Fruit fly (Drosophila melanogaster) whole organism, embryonic: ENCODE measurements around the gene Sec5.

ENCODE experiments used
- Atf6 ChIP-seq: fragments of 200-800 bp; sonication (Bioruptor generic); IDR thresholded peaks from 2 replicates; pipeline ENCODE4 v1.3.6; 2022; ENCODE audit warnings: missing biosample characterization, missing genetic modification characterization
- C15 ChIP-seq: fragments of 200-800 bp; sonication (Bioruptor generic); IDR thresholded peaks from 3 replicates; pipeline ENCODE4 v1.3.6; 2022; ENCODE audit warnings: missing biosample characterization, missing genetic modification characterization
- CG10321 ChIP-seq: fragments of 200-800 bp; sonication (Bioruptor generic); IDR thresholded peaks from 2 replicates; pipeline ENCODE4 v1.3.6; 2022; ENCODE audit warnings: missing biosample characterization, missing genetic modification characterization
- CG10366 ChIP-seq: fragments of 200-800 bp; sonication (Bioruptor generic); IDR thresholded peaks from 2 replicates; pipeline ENCODE4 v1.3.6; 2022; ENCODE audit warnings: missing biosample characterization, missing genetic modification characterization
- CG10979 ChIP-seq: fragments of 200-800 bp; sonication (Bioruptor generic); optimal IDR thresholded peaks from 2 replicates; lab custom pipeline; 2018; ENCODE audit warnings: missing biosample characterization, mild to moderate bottlenecking, missing genetic modification characterization, moderate library complexity
- CG11085 ChIP-seq: fragments of 200-800 bp; sonication (Bioruptor generic); IDR thresholded peaks from 2 replicates; pipeline ENCODE4 v1.3.6; 2022; ENCODE audit warnings: missing biosample characterization, missing genetic modification characterization
- CG12155 ChIP-seq: fragments of 200-800 bp; sonication (Bioruptor generic); optimal IDR thresholded peaks from 3 replicates; lab custom pipeline; 2016; ENCODE audit warnings: missing biosample characterization, missing genetic modification characterization
- CG13424 ChIP-seq: fragments of 200-800 bp; sonication (Bioruptor generic); optimal IDR thresholded peaks from 2 replicates; lab custom pipeline; 2019; ENCODE audit warnings: missing biosample characterization, mild to moderate bottlenecking, missing genetic modification characterization, moderate library complexity
- CG14441 ChIP-seq: fragments of 200-800 bp; sonication (Bioruptor generic); IDR thresholded peaks from 2 replicates; pipeline ENCODE4 v1.3.6; 2022; ENCODE audit warnings: missing biosample characterization, missing genetic modification characterization
- CG1603 ChIP-seq: fragments of 200-800 bp; sonication (Bioruptor generic); optimal IDR thresholded peaks from 2 replicates; lab custom pipeline; 2019; ENCODE audit warnings: missing biosample characterization, mild to moderate bottlenecking, missing genetic modification characterization, moderate library complexity
- CG16813 ChIP-seq: fragments of 200-800 bp; sonication (Bioruptor generic); IDR thresholded peaks from 3 replicates; pipeline ENCODE4 v1.3.6; 2022; ENCODE audit warnings: missing biosample characterization, missing genetic modification characterization; ENCODE audit not compliant: partially characterized antibody
- CG17385 ChIP-seq: fragments of 200-800 bp; sonication (Bioruptor generic); optimal IDR thresholded peaks from 3 replicates; lab custom pipeline; 2018; ENCODE audit warnings: missing biosample characterization, mild to moderate bottlenecking, missing genetic modification characterization
- CG17612 ChIP-seq: fragments of 200-800 bp; sonication (Bioruptor generic); IDR thresholded peaks from 2 replicates; pipeline ENCODE4 v1.3.6; 2022; ENCODE audit warnings: missing biosample characterization, missing genetic modification characterization
- CG2678 ChIP-seq: fragments of 200-800 bp; sonication (Bioruptor generic); optimal IDR thresholded peaks from 3 replicates; lab custom pipeline; 2019; ENCODE audit warnings: missing biosample characterization, mild to moderate bottlenecking, missing genetic modification characterization, moderate library complexity
- CG2875 ChIP-seq: fragments of 200-800 bp; sonication (Bioruptor generic); optimal IDR thresholded peaks from 2 replicates; lab custom pipeline; 2017; ENCODE audit warnings: missing biosample characterization, mild to moderate bottlenecking, missing genetic modification characterization, missing genetic modification reagents
- CG2889 ChIP-seq: fragments of 200-800 bp; sonication (Bioruptor generic); IDR thresholded peaks from 3 replicates; pipeline ENCODE4 v1.3.6; 2022; ENCODE audit warnings: missing biosample characterization, missing genetic modification characterization
- CG3163 ChIP-seq: fragments of 200-800 bp; sonication (Bioruptor generic); optimal IDR thresholded peaks from 3 replicates; lab custom pipeline; 2016; ENCODE audit warnings: missing biosample characterization, missing genetic modification characterization
- CG4424 ChIP-seq: fragments of 200-800 bp; sonication (Bioruptor generic); optimal IDR thresholded peaks from 3 replicates; lab custom pipeline; 2016; ENCODE audit warnings: missing biosample characterization, missing genetic modification characterization
- CG5245 ChIP-seq: fragments of 200-800 bp; sonication (Bioruptor generic); optimal IDR thresholded peaks from 3 replicates; lab custom pipeline; 2016; ENCODE audit warnings: missing biosample characterization, missing genetic modification characterization
- CG6175 ChIP-seq: fragments of 200-800 bp; sonication (Bioruptor generic); IDR thresholded peaks from 3 replicates; pipeline ENCODE4 v1.3.6; 2022; ENCODE audit warnings: missing biosample characterization, missing genetic modification characterization
- CG6791 ChIP-seq: fragments of 200-800 bp; sonication (Bioruptor generic); IDR thresholded peaks from 3 replicates; pipeline ENCODE4 v1.3.6; 2022; ENCODE audit warnings: missing biosample characterization, missing genetic modification characterization; ENCODE audit not compliant: partially characterized antibody
- CG6813 ChIP-seq: fragments of 200-800 bp; sonication (Bioruptor generic); optimal IDR thresholded peaks from 2 replicates; lab custom pipeline; 2017; ENCODE audit warnings: missing biosample characterization, missing genetic modification characterization, mild to moderate bottlenecking, moderate library complexity, missing genetic modification reagents
- CG7745 ChIP-seq: fragments of 200-800 bp; sonication (Bioruptor generic); optimal IDR thresholded peaks from 2 replicates; lab custom pipeline; 2018; ENCODE audit warnings: missing biosample characterization, mild to moderate bottlenecking, missing genetic modification characterization, moderate library complexity
- CG7928 ChIP-seq: fragments of 200-800 bp; sonication (Bioruptor generic); optimal IDR thresholded peaks from 2 replicates; lab custom pipeline; 2017; ENCODE audit warnings: missing biosample characterization, mild to moderate bottlenecking, missing genetic modification characterization
- CG8089 ChIP-seq: fragments of 200-800 bp; sonication (Bioruptor generic); optimal IDR thresholded peaks from 3 replicates; lab custom pipeline; 2016; ENCODE audit warnings: missing biosample characterization, missing genetic modification characterization
- CG8478 ChIP-seq: fragments of >200 bp; optimal IDR thresholded peaks from 2 replicates; lab custom pipeline; 2018
- CG8924 ChIP-seq: fragments of 200-800 bp; optimal IDR thresholded peaks from 3 replicates; lab custom pipeline; 2019; ENCODE audit warnings: missing biosample characterization, mild to moderate bottlenecking, missing genetic modification characterization, moderate library complexity
- CG9609 ChIP-seq: fragments of 200-800 bp; sonication (Bioruptor generic); optimal IDR thresholded peaks from 3 replicates; lab custom pipeline; 2016; ENCODE audit warnings: missing biosample characterization, missing genetic modification characterization
- Dbx ChIP-seq: fragments of 200-800 bp; sonication (Bioruptor generic); IDR thresholded peaks from 3 replicates; pipeline ENCODE4 v1.3.6; 2022; ENCODE audit warnings: missing biosample characterization, missing genetic modification characterization
- Eip74EF ChIP-seq, 2 experiments: fragments of 200-800 bp in 1 of 2; fragments of >200 bp in 1 of 2; sonication (Bioruptor generic) in 1 of 2; optimal IDR thresholded peaks; 2 replicates each; lab custom pipeline; 2017 to 2019; ENCODE audit warnings: missing biosample characterization in 2 of 2, missing genetic modification characterization in 2 of 2, mild to moderate bottlenecking in 1 of 2, moderate library complexity in 1 of 2
- Fer3 ChIP-seq: fragments of 200-800 bp; sonication (Bioruptor generic); optimal IDR thresholded peaks from 2 replicates; lab custom pipeline; 2018; ENCODE audit warnings: missing biosample characterization, mild to moderate bottlenecking, missing genetic modification characterization, moderate library complexity
- HLH4C ChIP-seq: fragments of 200-800 bp; sonication (Bioruptor generic); IDR thresholded peaks from 3 replicates; pipeline ENCODE4 v1.3.6; 2022; ENCODE audit warnings: missing biosample characterization, missing genetic modification characterization; ENCODE audit not compliant: partially characterized antibody
- HmgD ChIP-seq: fragments of 200-800 bp; sonication (Bioruptor generic); optimal IDR thresholded peaks from 3 replicates; lab custom pipeline; 2016; ENCODE audit warnings: missing biosample characterization, missing genetic modification characterization
- Med ChIP-seq: fragments of 200-800 bp; sonication (Bioruptor generic); peaks from one replicate; lab custom pipeline; 2016; ENCODE audit warnings: missing biosample characterization, missing genetic modification characterization, mild to moderate bottlenecking, inconsistent platforms, moderate library complexity
- NC2α ChIP-seq: fragments of 200-800 bp; sonication (Bioruptor generic); optimal IDR thresholded peaks from 2 replicates; lab custom pipeline; 2016; ENCODE audit warnings: missing biosample characterization, missing genetic modification characterization
- Neu2 ChIP-seq: fragments of 200-800 bp; sonication (Bioruptor generic); optimal IDR thresholded peaks from 3 replicates; lab custom pipeline; 2016; ENCODE audit warnings: missing biosample characterization, missing genetic modification characterization, borderline replicate concordance
- Optix ChIP-seq: fragments of 200-800 bp; sonication (Bioruptor generic); IDR thresholded peaks from 3 replicates; pipeline ENCODE4 v1.3.6; 2022; ENCODE audit warnings: missing biosample characterization, missing genetic modification characterization
- Six4 ChIP-seq: fragments of 200-800 bp; sonication (Bioruptor generic); optimal IDR thresholded peaks from 2 replicates; lab custom pipeline; 2016; ENCODE audit warnings: missing biosample characterization, missing genetic modification characterization
- Trl ChIP-seq, 3 experiments: fragments of >200 bp in 2 of 3; fragments of 200-800 bp in 1 of 3; sonication (Bioruptor generic) in 1 of 3; optimal IDR thresholded peaks; 2 replicates in 1 of 3; 3 replicates in 2 of 3; lab custom pipeline; 2016 to 2017; ENCODE audit warnings: missing biosample characterization in 1 of 3, missing genetic modification characterization in 1 of 3
- aop ChIP-seq: fragments of 200-800 bp; sonication (Bioruptor generic); IDR thresholded peaks from 2 replicates; pipeline ENCODE4 v1.3.6; 2022; ENCODE audit warnings: missing biosample characterization, missing genetic modification characterization
- exex ChIP-seq: fragments of 200-800 bp; sonication (Bioruptor generic); optimal IDR thresholded peaks from 4 replicates; lab custom pipeline; 2018; ENCODE audit warnings: missing biosample characterization, mild to moderate bottlenecking, missing genetic modification characterization, moderate library complexity
- grau ChIP-seq: fragments of 200-800 bp; optimal IDR thresholded peaks from 3 replicates; lab custom pipeline; 2019; ENCODE audit warnings: missing biosample characterization, mild to moderate bottlenecking, missing genetic modification characterization, moderate library complexity
- h ChIP-seq: fragments of >200 bp; optimal IDR thresholded peaks from 2 replicates; lab custom pipeline; 2017
- jing ChIP-seq: fragments of 200-800 bp; sonication (Bioruptor generic); optimal IDR thresholded peaks from 2 replicates; lab custom pipeline; 2018; ENCODE audit warnings: missing biosample characterization, mild to moderate bottlenecking, missing genetic modification characterization
- kay ChIP-seq: fragments of 200-800 bp; sonication (Bioruptor generic); optimal IDR thresholded peaks from 2 replicates; lab custom pipeline; 2016; ENCODE audit warnings: missing biosample characterization, missing genetic modification characterization
- knrl ChIP-seq: fragments of 200-800 bp; sonication (Bioruptor generic); IDR thresholded peaks from 3 replicates; pipeline ENCODE4 v1.3.6; 2022; ENCODE audit warnings: missing biosample characterization, missing genetic modification characterization; ENCODE audit not compliant: partially characterized antibody
- pros ChIP-seq: fragments of 200-800 bp; sonication (Bioruptor generic); optimal IDR thresholded peaks from 3 replicates; lab custom pipeline; 2019; ENCODE audit warnings: missing biosample characterization, mild to moderate bottlenecking, missing genetic modification characterization, moderate library complexity
- psq ChIP-seq: fragments of 200-800 bp; sonication (Bioruptor generic); optimal IDR thresholded peaks from 2 replicates; lab custom pipeline; 2017; ENCODE audit warnings: missing biosample characterization, missing genetic modification characterization
- tin ChIP-seq: fragments of 200-800 bp; sonication (Bioruptor generic); optimal IDR thresholded peaks from 3 replicates; lab custom pipeline; 2016; ENCODE audit warnings: missing biosample characterization, missing genetic modification characterization
- vvl ChIP-seq: fragments of 200-800 bp; sonication (Bioruptor generic); IDR thresholded peaks from 2 replicates; pipeline ENCODE4 v1.3.6; 2022; ENCODE audit warnings: missing biosample characterization, missing genetic modification characterization
- yki ChIP-seq: fragments of >200 bp; optimal IDR thresholded peaks from 3 replicates; lab custom pipeline; 2018
- z ChIP-seq: fragments of 200-800 bp; sonication (Bioruptor generic); IDR thresholded peaks from 3 replicates; pipeline ENCODE4 v1.3.6; 2022; ENCODE audit warnings: missing biosample characterization, missing genetic modification characterization

Gene Sec5

DNA sequence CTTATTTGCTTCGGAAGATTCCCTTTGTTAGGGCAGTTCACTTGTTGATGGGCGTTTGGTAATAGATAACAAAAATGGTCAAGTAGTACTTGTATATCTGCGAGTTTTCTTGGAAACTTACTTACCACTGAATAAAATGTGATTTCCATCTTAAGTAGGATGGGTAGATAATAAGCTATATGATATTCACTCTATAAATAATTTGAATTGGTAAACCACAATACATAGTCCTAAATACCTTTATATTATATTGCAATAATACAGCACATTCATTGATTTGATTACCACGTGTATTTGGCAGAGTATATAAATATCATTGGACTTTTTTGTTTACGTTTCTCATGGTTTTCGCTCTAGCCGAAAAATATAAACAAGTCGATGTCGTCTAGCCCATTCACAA is 18.8 kb downstream of the Sec5 start (continued):
- no peak for TF ChIP-seq HmgD (GFP tag; lab: Kevin White, UChicago)
- TF ChIP-seq CG6175, result no peak
- TF ChIP-seq CG6791 (GFP tag; lab: Robert Waterston, UW), result no peak
- TF ChIP-seq CG2678 (tag; lab: Kevin White, UChicago), result peak; percentile 84
- no peak for TF ChIP-seq CG8089 (GFP tag; lab: Kevin White, UChicago)
- TF ChIP-seq z, result no peak
- TF ChIP-seq CG7928, result no peak
- TF ChIP-seq NC2α, result no peak
- peak; percentile 58 for TF ChIP-seq Six4
- TF ChIP-seq Dbx (GFP tag; lab: Robert Waterston, UW), result peak; percentile 55; the same call in 1 of the 3 replicates
- 0 out of 3 replicates have a peak, but pooled peaks have one; percentile 27 for TF ChIP-seq CG2889 (GFP tag; lab: Robert Waterston, UW)
- TF ChIP-seq psq, result no peak
- TF ChIP-seq Atf6, result peak; percentile 65; the same call in 1 of the 2 replicates
- peak; percentile 77 for TF ChIP-seq Med (GFP tag; lab: Kevin White, UChicago)
- TF ChIP-seq CG5245, result no peak
- TF ChIP-seq grau, result peak; percentile 73
- no peak for TF ChIP-seq CG10366 (GFP tag; lab: Robert Waterston, UW)
- no peak for TF ChIP-seq CG11085
- no peak for TF ChIP-seq jing
- no peak for TF ChIP-seq Neu2 (GFP tag; lab: Kevin White, UChicago)
- TF ChIP-seq CG6813 (GFP tag; lab: Kevin White, UChicago), result peak; percentile 30
- TF ChIP-seq Optix (GFP tag; lab: Robert Waterston, UW), result no peak
- peak; percentile 71 for TF ChIP-seq CG4424 (GFP tag; lab: Kevin White, UChicago)
- no peak for TF ChIP-seq CG8478
- no peak for TF ChIP-seq C15 (GFP tag; lab: Robert Waterston, UW)
- TF ChIP-seq CG1603 (tag; lab: Kevin White, UChicago), result peak; percentile 51
- TF ChIP-seq CG17612 (GFP tag; lab: Robert Waterston, UW), result no peak
- no peak for TF ChIP-seq yki (lab: Kevin White, UChicago)
- 0 out of 2 replicates have a peak, but pooled peaks have one; percentile 54 for TF ChIP-seq CG14441 (GFP tag; lab: Robert Waterston, UW)
- no peak for TF ChIP-seq CG7745
- TF ChIP-seq pros (GFP tag; lab: Kevin White, UChicago), result no peak
- peak; percentile 53 for TF ChIP-seq CG12155 (GFP tag; lab: Kevin White, UChicago)
- no peak for TF ChIP-seq CG3163 (GFP tag; lab: Kevin White, UChicago)
- TF ChIP-seq CG13424 (tag; lab: Kevin White, UChicago), result peak; percentile 66
- no peak for TF ChIP-seq CG16813 (GFP tag; lab: Robert Waterston, UW)
- peak; percentile 72 for TF ChIP-seq tin (GFP tag; lab: Kevin White, UChicago)
- peak; percentile 53 for TF ChIP-seq CG8924 (tag; lab: Kevin White, UChicago)
- peak; percentile 25 for TF ChIP-seq exex
- TF ChIP-seq Trl (optimal IDR thresholded peaks at IDR 0.05; lab: Kevin White, UChicago), result no peak
- TF ChIP-seq Trl (GFP tag; optimal IDR thresholded peaks at IDR 0.05; lab: Kevin White, UChicago), result peak; percentile 37
- TF ChIP-seq HLH4C (GFP tag; lab: Robert Waterston, UW), result no peak
- peak; percentile 58 for TF ChIP-seq CG10979 (tag; lab: Kevin White, UChicago)
- peak; percentile 44 for TF ChIP-seq vvl (GFP tag; lab: Robert Waterston, UW)
- no peak for TF ChIP-seq knrl
- TF ChIP-seq aop (GFP tag; lab: Robert Waterston, UW), result no peak
- TF ChIP-seq CG9609 (GFP tag; lab: Kevin White, UChicago), result peak; percentile 10
- no peak for TF ChIP-seq CG10321 (GFP tag; lab: Robert Waterston, UW)
- no peak for TF ChIP-seq h (lab: Kevin White, UChicago)
- TF ChIP-seq kay (GFP tag; lab: Kevin White, UChicago), result peak; percentile 11
- peak; percentile 52 for TF ChIP-seq Fer3 (tag; lab: Kevin White, UChicago)
- peak in 1 of 2 experiments; percentile 54 for TF ChIP-seq Eip74EF (GFP tag; optimal IDR thresholded peaks at IDR 0.05; lab: Kevin White, UChicago)
- peak; percentile 68 for TF ChIP-seq CG17385
- no peak for TF ChIP-seq CG2875 (GFP tag; lab: Kevin White, UChicago)
